Worm (Caenorhabditis elegans): ENCODE measurements around the gene drl-1.

DNA sequence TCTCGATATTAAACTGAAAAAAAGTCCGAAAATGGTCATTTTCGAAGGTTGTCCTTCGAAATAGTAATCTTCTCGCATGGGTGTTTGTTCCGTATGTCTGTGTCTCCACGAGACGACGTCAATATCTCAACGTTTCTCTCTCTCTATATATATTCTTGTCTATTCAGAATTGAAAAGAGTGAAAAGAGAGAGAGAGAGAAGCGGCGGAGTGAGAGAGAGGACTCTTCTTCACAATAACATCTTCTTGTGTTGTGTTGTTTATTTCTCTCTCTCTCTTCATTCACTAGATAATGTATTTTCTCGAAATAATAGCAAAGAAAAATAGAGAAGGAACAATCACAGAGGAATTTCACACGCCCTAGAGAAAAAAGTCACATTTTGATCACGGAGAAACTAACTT, 41.5 kb downstream of the drl-1 start:
- no peak for TF ChIP-seq ceh-36 (tag; optimal IDR thresholded peaks at IDR 0.05)
- no peak for TF ChIP-seq tbx-11 (GFP tag; IDR thresholded peaks at IDR 0.05)

Data from whole organism, early embryonic.